Worm (Caenorhabditis elegans): Measurements from ENCODE around the gene dct-17.

DNA sequence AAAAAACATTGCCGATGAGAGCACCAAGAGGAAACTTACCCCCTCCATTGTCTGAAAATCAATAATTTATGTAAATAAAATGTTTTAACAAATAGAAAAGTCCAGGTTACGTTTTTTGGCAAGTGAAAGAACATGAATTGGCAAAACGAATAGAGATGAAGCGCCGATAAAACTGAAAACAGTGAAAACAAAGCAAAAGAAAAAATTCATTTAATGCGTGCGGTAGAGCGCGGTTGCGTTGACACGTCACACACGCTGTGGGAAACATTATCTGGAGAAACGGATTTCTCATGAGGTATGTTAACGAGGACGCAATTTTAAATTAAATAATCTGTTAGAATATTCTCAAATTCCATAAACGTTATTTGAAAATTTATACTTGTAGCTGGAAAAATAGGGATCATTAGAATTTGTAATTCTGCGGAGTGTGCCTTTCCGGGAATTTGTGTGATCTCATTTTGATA, 15.3 kb downstream of the dct-17 start, which contains the start of gene zipt-9:
- no peak for TF ChIP-seq ref-1 (GFP tag; conservative IDR thresholded peaks at IDR 0.05)
- TF ChIP-seq klf-2 (GFP tag; conservative IDR thresholded peaks at IDR 0.05), result 0 out of 2 replicates have a peak, but pooled peaks have one; percentile 68
- no peak for TF ChIP-seq med-1 (GFP tag; optimal IDR thresholded peaks at IDR 0.05; ENCODE audit: insufficient read depth)
- TF ChIP-seq ztf-23 (GFP tag; IDR thresholded peaks at IDR 0.05), result peak; percentile 77; the same call in 1 of the 2 replicates
- TF ChIP-seq T22C8.4 (GFP tag; IDR thresholded peaks at IDR 0.05), result 0 out of 2 replicates have a peak, but pooled peaks have one; percentile 33
- peak; percentile 70 for TF ChIP-seq cog-1 (tag; optimal IDR thresholded peaks at IDR 0.05)
- TF ChIP-seq flt-1 (GFP tag; IDR thresholded peaks at IDR 0.05), result no peak; the same call in 1 of the 2 replicates
- TF ChIP-seq tab-1 (GFP tag; IDR thresholded peaks at IDR 0.05), result no peak
